Fruit fly (Drosophila melanogaster): Measurements from ENCODE around the gene FoxP.

FoxP gene

dm6 chr3R:9704183-9705007, 26.3 kb downstream of the FoxP start:
- no peak for TF ChIP-seq br (GFP tag; optimal IDR thresholded peaks at IDR 0.05)
- TF ChIP-seq Dif (GFP tag; optimal IDR thresholded peaks at IDR 0.05; ENCODE audit: partially characterized antibody) = peak; percentile 70
- peak; percentile 23 for TF ChIP-seq Hr78 (GFP tag; optimal IDR thresholded peaks at IDR 0.05)
- peak in 1 of 2 experiments; percentile 47 for TF ChIP-seq foxo (GFP tag; optimal IDR thresholded peaks at IDR 0.05)
- peak; percentile 70 for TF ChIP-seq Hr83 (GFP tag; optimal IDR thresholded peaks at IDR 0.05; ENCODE audit: poor library complexity, severe bottlenecking)
- TF ChIP-seq h (GFP tag; optimal IDR thresholded peaks at IDR 0.05) = peak; percentile 62
- peak; percentile 80 for TF ChIP-seq N (GFP tag; optimal IDR thresholded peaks at IDR 0.05)
- TF ChIP-seq psq (GFP tag; optimal IDR thresholded peaks at IDR 0.05) = peak; percentile 6
- TF ChIP-seq sv (GFP tag; optimal IDR thresholded peaks at IDR 0.05) = no peak
- TF ChIP-seq Sp1 (GFP tag; optimal IDR thresholded peaks at IDR 0.05) = no peak
- TF ChIP-seq rgr (GFP tag; optimal IDR thresholded peaks at IDR 0.05) = peak; percentile 23
- TF ChIP-seq Jra (GFP tag; optimal IDR thresholded peaks at IDR 0.05) = peak; percentile 62
- no peak for TF ChIP-seq Rel (GFP tag; optimal IDR thresholded peaks at IDR 0.05)
- peak; percentile 77 for TF ChIP-seq Rel (tag; optimal IDR thresholded peaks at IDR 0.05)
- TF ChIP-seq lola (GFP tag; optimal IDR thresholded peaks at IDR 0.05) = no peak
- TF ChIP-seq dl (GFP tag; optimal IDR thresholded peaks at IDR 0.05; ENCODE audit: insufficient read depth in 1 of 2, partially characterized antibody in 2 of 2) = peak in 1 of 2 experiments; percentile 75
- peak; percentile 77 for TF ChIP-seq Dfd (GFP tag; optimal IDR thresholded peaks at IDR 0.05)

dm6 chr3R:9703273-9703672, 27.4 kb downstream of the FoxP start:
- TF ChIP-seq Hnf4 (GFP tag; optimal IDR thresholded peaks at IDR 0.05) (no peak), GATAd (GFP tag; optimal IDR thresholded peaks at IDR 0.05) (no peak), Mio (GFP tag; optimal IDR thresholded peaks at IDR 0.05) (no peak), br (GFP tag; optimal IDR thresholded peaks at IDR 0.05) (no peak), HLH106 (tag; optimal IDR thresholded peaks at IDR 0.05) (no peak), foxo (GFP tag; optimal IDR thresholded peaks at IDR 0.05) (no peak), Rel (GFP tag; optimal IDR thresholded peaks at IDR 0.05) (no peak), Rel (tag; optimal IDR thresholded peaks at IDR 0.05) (no peak)

- TF ChIP-seq Rel (GFP tag; optimal IDR thresholded peaks at IDR 0.05) (peak; percentile 36), Rel (tag; optimal IDR thresholded peaks at IDR 0.05) (no peak), woc (GFP tag; optimal IDR thresholded peaks at IDR 0.05) (peak; percentile 9), psq (GFP tag; optimal IDR thresholded peaks at IDR 0.05) (peak; percentile 32), Myc (optimal IDR thresholded peaks at IDR 0.05) (no peak), HLH106 (tag; optimal IDR thresholded peaks at IDR 0.05) (peak; percentile 38), CrebA (GFP tag; optimal IDR thresholded peaks at IDR 0.05; ENCODE audit: borderline replicate concordance) (no peak), Vsx2 (GFP tag; optimal IDR thresholded peaks at IDR 0.05; ENCODE audit: partially characterized antibody) (no peak), N (GFP tag; optimal IDR thresholded peaks at IDR 0.05) (no peak), brk (GFP tag; optimal IDR thresholded peaks at IDR 0.05) (no peak), foxo (GFP tag; optimal IDR thresholded peaks at IDR 0.05) (peak in 1 of 2 experiments; percentile 65), dl (GFP tag; optimal IDR thresholded peaks at IDR 0.05; ENCODE audit: insufficient read depth in 1 of 2, partially characterized antibody in 2 of 2) (no peak), tai (GFP tag; optimal IDR thresholded peaks at IDR 0.05) (no peak), Sp1 (GFP tag; optimal IDR thresholded peaks at IDR 0.05) (peak; percentile 22), ey (GFP tag; optimal IDR thresholded peaks at IDR 0.05) (peak; percentile 67), Jra (GFP tag; optimal IDR thresholded peaks at IDR 0.05) (no peak), Dif (GFP tag; optimal IDR thresholded peaks at IDR 0.05; ENCODE audit: partially characterized antibody) (no peak), fru (GFP tag; optimal IDR thresholded peaks at IDR 0.05) (peak; percentile 23), h (GFP tag; optimal IDR thresholded peaks at IDR 0.05) (peak; percentile 74), dmrt93B (GFP tag; optimal IDR thresholded peaks at IDR 0.05) (no peak), sage (GFP tag; optimal IDR thresholded peaks at IDR 0.05) (no peak), Hnf4 (GFP tag; optimal IDR thresholded peaks at IDR 0.05) (peak; percentile 67), GATAd (GFP tag; optimal IDR thresholded peaks at IDR 0.05) (peak; percentile 16), usp (GFP tag; optimal IDR thresholded peaks at IDR 0.05) (no peak), Abd-B (GFP tag; optimal IDR thresholded peaks at IDR 0.05) (no peak), dsf (GFP tag; optimal IDR thresholded peaks at IDR 0.05; ENCODE audit: borderline replicate concordance) (peak; percentile 39), br (GFP tag; optimal IDR thresholded peaks at IDR 0.05) (peak; percentile 37), pan (optimal IDR thresholded peaks at IDR 0.05) (no peak), CG9705 (GFP tag; optimal IDR thresholded peaks at IDR 0.05) (no peak), OdsH (GFP tag; optimal IDR thresholded peaks at IDR 0.05) (peak; percentile 58), sv (GFP tag; optimal IDR thresholded peaks at IDR 0.05) (peak; percentile 91), Hr78 (GFP tag; optimal IDR thresholded peaks at IDR 0.05) (no peak), Dfd (GFP tag; optimal IDR thresholded peaks at IDR 0.05) (no peak), rgr (GFP tag; optimal IDR thresholded peaks at IDR 0.05) (peak; percentile 77), CG32264 (GFP tag; optimal IDR thresholded peaks at IDR 0.05) (no peak)
These were observed 28.1 kb downstream of the FoxP start for dm6 chr3R:9702567-9702966.

Measured in whole organism, wandering third instar larva.